Worm (Caenorhabditis elegans): ENCODE data around the gene kdin-1.
A peak's percentile ranks its signal among the peaks of the same experiment; 100 is the strongest.

Gene kdin-1

DNA sequence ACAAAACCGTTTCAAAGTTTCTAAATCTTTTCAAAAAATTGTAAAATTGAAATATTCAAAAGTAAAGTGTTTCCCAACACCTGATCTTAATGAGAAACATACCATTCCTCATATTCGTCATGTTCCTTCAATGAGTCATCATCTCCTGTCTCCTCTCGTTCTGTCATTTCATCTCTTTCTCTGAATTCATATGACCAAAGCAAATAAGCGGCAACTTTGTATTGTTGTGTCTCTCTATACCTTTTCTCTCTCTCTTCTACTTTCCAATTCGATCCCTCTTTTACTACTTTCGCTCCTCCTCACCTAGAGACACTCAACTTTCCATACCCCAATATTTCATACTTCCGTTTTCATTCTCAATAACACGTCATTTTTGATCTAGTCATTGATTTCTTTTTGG is 30.2 kb upstream of the kdin-1 start:
- TF ChIP-seq blmp-1 (tag; optimal IDR thresholded peaks at IDR 0.05) (peak; percentile 54), ces-1 (GFP tag; optimal IDR thresholded peaks at IDR 0.05) (no peak), pha-4 (tag; optimal IDR thresholded peaks at IDR 0.05) (peak; percentile 31)

DNA sequence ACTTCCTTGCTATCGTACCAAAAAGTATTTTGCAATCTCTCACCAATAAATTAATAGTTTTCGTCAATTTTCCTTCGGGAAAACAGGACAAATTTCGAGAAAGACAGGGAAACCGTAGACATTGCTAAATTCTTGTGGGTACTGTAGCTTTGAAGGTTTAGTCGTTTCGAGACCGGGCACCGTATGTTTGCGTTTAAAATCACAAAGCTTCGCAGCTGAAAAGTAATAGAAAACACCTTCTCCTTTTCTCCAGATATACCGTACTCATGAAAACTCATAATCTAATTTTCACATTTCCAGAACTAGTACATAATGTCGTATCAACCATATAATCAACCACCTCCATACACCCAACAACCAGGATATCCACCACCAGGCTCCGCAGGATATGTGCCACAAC is 29.5 kb upstream of the kdin-1 start, which contains the start of gene F13H10.6:
F13H10.6 (plus strand) TSS at position 301 of the 400 bp plus-strand sequence.
- TF ChIP-seq mep-1 (tag; optimal IDR thresholded peaks at IDR 0.05) (no peak), lsy-2 (tag; optimal IDR thresholded peaks at IDR 0.05) (no peak), snpc-4 (tag; optimal IDR thresholded peaks at IDR 0.05) (no peak), pha-4 (tag; optimal IDR thresholded peaks at IDR 0.05) (no peak), flh-1 (GFP tag; optimal IDR thresholded peaks at IDR 0.05) (no peak), nhr-12 (tag; optimal IDR thresholded peaks at IDR 0.05) (no peak), ceh-39 (tag; optimal IDR thresholded peaks at IDR 0.05) (no peak), unc-120 (tag; optimal IDR thresholded peaks at IDR 0.05; ENCODE audit: poor library complexity, severe bottlenecking) (no peak), sem-2 (GFP tag; optimal IDR thresholded peaks at IDR 0.05) (no peak), ham-2 (GFP tag; optimal IDR thresholded peaks at IDR 0.05) (no peak), unc-62 (GFP tag; optimal IDR thresholded peaks at IDR 0.05) (no peak), unc-39 (tag; optimal IDR thresholded peaks at IDR 0.05) (no peak), elt-1 (tag; optimal IDR thresholded peaks at IDR 0.05; ENCODE audit: borderline replicate concordance, insufficient read depth) (no peak), tbx-8 (GFP tag; optimal IDR thresholded peaks at IDR 0.05) (no peak), mab-5 (tag; optimal IDR thresholded peaks at IDR 0.05) (no peak), mls-2 (tag; optimal IDR thresholded peaks at IDR 0.05) (no peak), cnd-1 (tag; optimal IDR thresholded peaks at IDR 0.05) (no peak), ces-1 (GFP tag; optimal IDR thresholded peaks at IDR 0.05) (no peak)

DNA sequence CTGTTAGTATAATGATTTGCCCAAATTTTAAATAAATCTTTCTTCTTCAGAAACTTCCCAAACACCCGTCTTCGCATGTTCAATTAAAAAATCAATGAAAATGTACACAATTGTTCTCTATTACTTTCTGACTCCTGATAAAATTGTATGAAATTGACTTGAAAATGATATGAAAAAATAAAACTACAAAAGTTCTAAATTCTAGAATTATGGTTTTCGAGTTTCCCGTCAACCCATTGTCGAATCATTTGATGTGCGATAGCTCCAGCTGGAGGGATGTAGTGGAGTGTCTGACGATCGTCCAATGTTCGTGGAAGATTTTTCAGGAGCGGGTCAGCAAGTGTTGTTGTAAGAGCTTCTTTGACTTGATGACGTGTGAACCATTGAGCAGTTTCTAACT is 28.5 kb upstream of the kdin-1 start:
- TF ChIP-seq blmp-1 (tag; optimal IDR thresholded peaks at IDR 0.05) (no peak), sem-2 (GFP tag; optimal IDR thresholded peaks at IDR 0.05) (no peak), ham-2 (GFP tag; optimal IDR thresholded peaks at IDR 0.05) (no peak), lin-13 (tag; optimal IDR thresholded peaks at IDR 0.05) (no peak), nhr-28 (tag; optimal IDR thresholded peaks at IDR 0.05) (no peak), sptf-1 (tag; optimal IDR thresholded peaks at IDR 0.05) (no peak), nhr-76 (tag; optimal IDR thresholded peaks at IDR 0.05) (no peak), unc-120 (tag; optimal IDR thresholded peaks at IDR 0.05; ENCODE audit: poor library complexity, severe bottlenecking) (no peak), ceh-39 (tag; optimal IDR thresholded peaks at IDR 0.05) (no peak), nhr-12 (tag; optimal IDR thresholded peaks at IDR 0.05) (no peak), unc-62 (GFP tag; optimal IDR thresholded peaks at IDR 0.05) (no peak), nhr-2 (tag; optimal IDR thresholded peaks at IDR 0.05) (no peak), mep-1 (tag; optimal IDR thresholded peaks at IDR 0.05) (no peak), nhr-237 (tag; optimal IDR thresholded peaks at IDR 0.05) (no peak), zip-8 (tag; optimal IDR thresholded peaks at IDR 0.05) (no peak), unc-39 (tag; optimal IDR thresholded peaks at IDR 0.05) (no peak)

DNA sequence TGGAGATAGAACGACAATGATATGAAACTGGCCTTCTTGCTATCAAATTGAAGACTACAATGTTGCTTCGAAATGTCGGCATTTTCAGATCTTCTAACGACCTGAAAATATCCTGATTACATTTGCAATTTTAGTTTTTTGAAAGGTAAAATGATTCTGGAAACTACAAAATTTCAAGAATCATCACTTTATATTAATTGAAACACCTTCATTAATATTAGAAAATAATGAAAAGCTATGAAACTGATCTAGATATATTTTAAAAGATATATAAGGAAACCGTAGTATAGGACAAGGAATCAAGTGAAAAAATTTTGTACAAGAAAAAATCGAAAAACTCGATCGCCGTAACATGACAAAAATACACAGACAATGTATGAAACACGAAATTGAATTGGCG is 26.5 kb upstream of the kdin-1 start, which contains the start of gene ndx-9:
ndx-9 (minus strand) TSS at position 101 of the 400 bp plus-strand sequence.
- TF ChIP-seq ceh-43 (GFP tag; optimal IDR thresholded peaks at IDR 0.05), result no peak
- no peak for TF ChIP-seq zip-8 (tag; optimal IDR thresholded peaks at IDR 0.05)
- no peak for TF ChIP-seq ztf-11 (tag; optimal IDR thresholded peaks at IDR 0.05)
- TF ChIP-seq mls-2 (tag; optimal IDR thresholded peaks at IDR 0.05), result no peak
- TF ChIP-seq sptf-1 (tag; optimal IDR thresholded peaks at IDR 0.05), result no peak
- TF ChIP-seq mab-5 (tag; optimal IDR thresholded peaks at IDR 0.05), result no peak
- TF ChIP-seq snpc-4 (tag; optimal IDR thresholded peaks at IDR 0.05), result no peak
- TF ChIP-seq nhr-76 (tag; optimal IDR thresholded peaks at IDR 0.05), result no peak
- no peak for TF ChIP-seq hlh-1 (tag; optimal IDR thresholded peaks at IDR 0.05)

DNA sequence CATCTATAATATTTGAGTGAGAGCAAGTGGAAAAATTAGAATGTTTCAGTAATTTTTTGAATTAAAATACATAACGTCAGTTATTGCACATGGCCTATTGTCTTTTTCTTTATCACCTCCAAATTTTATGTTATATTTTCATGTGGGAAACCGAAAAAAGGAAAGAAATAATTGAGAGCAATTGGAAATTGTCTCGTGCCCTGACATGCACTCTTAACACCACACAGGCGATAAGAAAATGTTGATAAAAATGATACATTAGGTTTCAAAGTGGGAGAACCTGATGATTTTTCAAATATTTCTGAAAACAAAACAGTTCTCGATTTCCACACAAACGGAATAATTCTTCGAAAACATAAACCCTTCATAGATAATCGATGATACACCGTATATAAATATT is 22.6 kb upstream of the kdin-1 start, which contains the start of gene F13H10.3:
F13H10.3 (minus strand) TSS at position 73 of the 400 bp plus-strand sequence.
- TF ChIP-seq unc-120 (tag; optimal IDR thresholded peaks at IDR 0.05; ENCODE audit: poor library complexity, severe bottlenecking) (no peak), lin-32 (GFP tag; optimal IDR thresholded peaks at IDR 0.05) (no peak), ham-2 (GFP tag; optimal IDR thresholded peaks at IDR 0.05) (no peak), elt-1 (tag; optimal IDR thresholded peaks at IDR 0.05; ENCODE audit: borderline replicate concordance, insufficient read depth) (no peak), lsy-2 (tag; optimal IDR thresholded peaks at IDR 0.05) (no peak), ztf-11 (tag; optimal IDR thresholded peaks at IDR 0.05) (no peak), elt-3 (tag; optimal IDR thresholded peaks at IDR 0.05) (no peak), ceh-43 (GFP tag; optimal IDR thresholded peaks at IDR 0.05) (no peak), cnd-1 (tag; optimal IDR thresholded peaks at IDR 0.05) (no peak), nhr-76 (tag; optimal IDR thresholded peaks at IDR 0.05) (no peak), nhr-2 (tag; optimal IDR thresholded peaks at IDR 0.05) (no peak), blmp-1 (tag; optimal IDR thresholded peaks at IDR 0.05) (no peak), lin-13 (tag; optimal IDR thresholded peaks at IDR 0.05) (no peak), nhr-237 (tag; optimal IDR thresholded peaks at IDR 0.05) (no peak), sptf-1 (tag; optimal IDR thresholded peaks at IDR 0.05) (no peak), flh-1 (GFP tag; optimal IDR thresholded peaks at IDR 0.05) (no peak), ceh-83 (GFP tag; optimal IDR thresholded peaks at IDR 0.05) (no peak)
